Worm (Caenorhabditis elegans) whole organism, mixed stage, embryonic: ENCODE data around the gene hlh-6.

Source experiments
- M03D4.4 ChIP-seq: sonication (generic microtip); optimal IDR thresholded peaks from 2 replicates; lab custom pipeline; 2017; ENCODE audit warnings: mild to moderate bottlenecking, missing genetic modification characterization, missing compliant biosample characterization
- bed-3 ChIP-seq: fragments of 200-800 bp; sonication (Bioruptor generic); optimal IDR thresholded peaks from 3 replicates; lab custom pipeline; 2018; ENCODE audit warnings: mild to moderate bottlenecking, missing genetic modification characterization, moderate library complexity, missing compliant biosample characterization
- ceh-39 ChIP-seq: fragments of 150-350 bp; optimal IDR thresholded peaks from 2 replicates; lab custom pipeline; 2014; ENCODE audit warnings: missing biosample characterization, missing genetic modification characterization
- ceh-43 ChIP-seq: fragments of 200-800 bp; sonication (Bioruptor generic); optimal IDR thresholded peaks from 2 replicates; lab custom pipeline; 2018; ENCODE audit warnings: mild to moderate bottlenecking, missing genetic modification characterization, moderate library complexity, missing compliant biosample characterization
- ceh-83 ChIP-seq: fragments of 200-800 bp; sonication (Bioruptor generic); optimal IDR thresholded peaks from 2 replicates; lab custom pipeline; 2018; ENCODE audit warnings: mild to moderate bottlenecking, missing genetic modification characterization, missing compliant biosample characterization
- ces-1 ChIP-seq: fragments of 150-350 bp; optimal IDR thresholded peaks from 2 replicates; lab custom pipeline; 2014; ENCODE audit warnings: missing biosample characterization, missing genetic modification reagents, missing genetic modification characterization
- cnd-1 ChIP-seq: fragments of 200-800 bp; sonication (Bioruptor generic); optimal IDR thresholded peaks from 2 replicates; lab custom pipeline; 2018; ENCODE audit warnings: mild to moderate bottlenecking, missing genetic modification characterization, missing compliant biosample characterization
- drap-1 ChIP-seq: fragments of 200-800 bp; sonication (Bioruptor generic); optimal IDR thresholded peaks from 3 replicates; lab custom pipeline; 2018; ENCODE audit warnings: mild to moderate bottlenecking, missing genetic modification characterization, missing compliant biosample characterization
- elt-1 ChIP-seq: sonication (generic microtip); optimal IDR thresholded peaks from 2 replicates; lab custom pipeline; 2017; ENCODE audit warnings: missing genetic modification characterization, mild to moderate bottlenecking, missing compliant biosample characterization, antibody characterized with exemption, moderate library complexity, borderline replicate concordance; ENCODE audit not compliant: insufficient read depth
- elt-3 ChIP-seq: fragments of 150-350 bp; optimal IDR thresholded peaks from 2 replicates; lab custom pipeline; 2014; ENCODE audit warnings: missing biosample characterization, missing genetic modification characterization
- flh-1 ChIP-seq: fragments of 200-800 bp; sonication (Bioruptor generic); optimal IDR thresholded peaks from 2 replicates; lab custom pipeline; 2018; ENCODE audit warnings: mild to moderate bottlenecking, missing genetic modification characterization, moderate library complexity, missing compliant biosample characterization
- ham-2 ChIP-seq: fragments of 200-800 bp; sonication (Bioruptor generic); optimal IDR thresholded peaks from 2 replicates; lab custom pipeline; 2018; ENCODE audit warnings: mild to moderate bottlenecking, missing genetic modification characterization, missing compliant biosample characterization
- hlh-1 ChIP-seq: fragments of 150-350 bp; optimal IDR thresholded peaks from 2 replicates; lab custom pipeline; 2014; ENCODE audit warnings: missing biosample characterization, missing genetic modification reagents, missing genetic modification characterization
- lin-13 ChIP-seq: fragments of 150-350 bp; optimal IDR thresholded peaks from 2 replicates; lab custom pipeline; 2014; ENCODE audit warnings: missing biosample characterization, missing genetic modification characterization
- lin-32 ChIP-seq: fragments of 200-800 bp; sonication (Bioruptor generic); optimal IDR thresholded peaks from 2 replicates; lab custom pipeline; 2018; ENCODE audit warnings: mild to moderate bottlenecking, missing genetic modification characterization, missing compliant biosample characterization
- lsy-2 ChIP-seq: fragments of 150-350 bp; optimal IDR thresholded peaks from 2 replicates; lab custom pipeline; 2014; ENCODE audit warnings: missing biosample characterization, missing genetic modification characterization
- mab-5 ChIP-seq: fragments of 150-350 bp; optimal IDR thresholded peaks from 2 replicates; lab custom pipeline; 2014; ENCODE audit warnings: missing biosample characterization, missing genetic modification characterization
- mep-1 ChIP-seq: fragments of 150-350 bp; optimal IDR thresholded peaks from 2 replicates; lab custom pipeline; 2017; ENCODE audit warnings: missing biosample characterization, missing genetic modification reagents, missing genetic modification characterization, inconsistent platforms
- mls-2 ChIP-seq: sonication (generic microtip); optimal IDR thresholded peaks from 2 replicates; lab custom pipeline; 2016; ENCODE audit warnings: mild to moderate bottlenecking, missing genetic modification characterization, moderate library complexity, missing compliant biosample characterization
- nhr-12 ChIP-seq: fragments of 150-350 bp; optimal IDR thresholded peaks from 2 replicates; lab custom pipeline; 2014; ENCODE audit warnings: missing biosample characterization, missing genetic modification characterization
- nhr-2 ChIP-seq: fragments of 150-350 bp; optimal IDR thresholded peaks from 2 replicates; lab custom pipeline; 2014; ENCODE audit warnings: missing biosample characterization, missing genetic modification characterization
- nhr-237 ChIP-seq: fragments of 150-350 bp; optimal IDR thresholded peaks from 2 replicates; lab custom pipeline; 2014; ENCODE audit warnings: missing biosample characterization, missing genetic modification characterization
- nhr-28 ChIP-seq: fragments of 150-350 bp; optimal IDR thresholded peaks from 2 replicates; lab custom pipeline; 2014; ENCODE audit warnings: missing biosample characterization, missing genetic modification characterization
- nhr-76 ChIP-seq: sonication (generic microtip); optimal IDR thresholded peaks from 2 replicates; lab custom pipeline; 2017; ENCODE audit warnings: missing biosample characterization, missing genetic modification characterization
- pha-4 ChIP-seq: fragments of 150-350 bp; optimal IDR thresholded peaks from 2 replicates; lab custom pipeline; 2018; ENCODE audit warnings: missing biosample characterization, missing genetic modification reagents, missing genetic modification characterization
- sem-2 ChIP-seq: fragments of 200-800 bp; sonication (Bioruptor generic); optimal IDR thresholded peaks from 2 replicates; lab custom pipeline; 2018; ENCODE audit warnings: mild to moderate bottlenecking, missing genetic modification characterization, missing compliant biosample characterization
- snpc-4 ChIP-seq: fragments of 150-350 bp; optimal IDR thresholded peaks from 2 replicates; lab custom pipeline; 2014; ENCODE audit warnings: missing biosample characterization, missing genetic modification characterization
- sptf-1 ChIP-seq: sonication (generic microtip); optimal IDR thresholded peaks from 2 replicates; lab custom pipeline; 2017; ENCODE audit warnings: mild to moderate bottlenecking, missing genetic modification characterization, moderate library complexity, missing compliant biosample characterization
- unc-120 ChIP-seq: sonication (generic microtip); optimal IDR thresholded peaks from 2 replicates; lab custom pipeline; 2017; ENCODE audit warnings: missing genetic modification characterization, missing compliant biosample characterization; ENCODE audit not compliant: poor library complexity, severe bottlenecking
- unc-39 ChIP-seq: fragments of 150-350 bp; optimal IDR thresholded peaks from 2 replicates; lab custom pipeline; 2014; ENCODE audit warnings: missing biosample characterization, missing genetic modification characterization
- unc-62 ChIP-seq: fragments of 150-350 bp; optimal IDR thresholded peaks from 2 replicates; lab custom pipeline; 2014; ENCODE audit warnings: missing biosample characterization, missing genetic modification reagents, missing genetic modification characterization
- zip-8 ChIP-seq: fragments of 150-350 bp; optimal IDR thresholded peaks from 2 replicates; lab custom pipeline; 2014; ENCODE audit warnings: missing biosample characterization, missing genetic modification characterization
- ztf-11 ChIP-seq: fragments of 150-350 bp; optimal IDR thresholded peaks from 2 replicates; lab custom pipeline; 2014; ENCODE audit warnings: missing biosample characterization, missing genetic modification characterization

The hlh-6 gene

ce11 chrII:9620616-9621015 is 6.0 kb upstream of the hlh-6 start:
- TF ChIP-seq unc-62 (GFP tag; lab: Kevin White, UChicago) (peak; percentile 60), ztf-11 (tag; lab: Kevin White, UChicago) (no peak)
- TF ChIP-seq, all 35 proteins: peak for 1

- TF ChIP-seq M03D4.4 (tag; lab: Kevin White, UChicago) (no peak), elt-1 (peak; percentile 26)
Observed at ce11 chrII:9619995-9620535, 5.4 kb upstream of the hlh-6 start.

ce11 chrII:9619402-9619862 is 4.8 kb upstream of the hlh-6 start:
- TF ChIP-seq sptf-1 (tag; lab: Kevin White, UChicago) (no peak), mep-1 (tag; lab: Kevin White, UChicago) (no peak), unc-120 (tag; lab: Kevin White, UChicago) (peak; percentile 63), ceh-83 (GFP tag; lab: Kevin White, UChicago) (no peak), cnd-1 (no peak), M03D4.4 (tag; lab: Kevin White, UChicago) (no peak), elt-1 (peak; percentile 85), mab-5 (tag; lab: Kevin White, UChicago) (no peak), elt-3 (tag; lab: Kevin White, UChicago) (no peak), nhr-76 (no peak), lin-32 (no peak), bed-3 (GFP tag; lab: Kevin White, UChicago) (no peak), ham-2 (GFP tag; lab: Kevin White, UChicago) (peak; percentile 63), flh-1 (no peak), nhr-237 (tag; lab: Kevin White, UChicago) (no peak), unc-62 (GFP tag; lab: Kevin White, UChicago) (peak; percentile 84), nhr-12 (no peak), ces-1 (GFP tag; lab: Kevin White, UChicago) (no peak), unc-39 (no peak), hlh-1 (tag; lab: Kevin White, UChicago) (peak; percentile 70), drap-1 (GFP tag; lab: Kevin White, UChicago) (peak; percentile 42), zip-8 (tag; lab: Kevin White, UChicago) (no peak), sem-2 (no peak), nhr-2 (no peak), nhr-28 (tag; lab: Kevin White, UChicago) (no peak), lin-13 (tag; lab: Kevin White, UChicago) (no peak), snpc-4 (tag; lab: Kevin White, UChicago) (no peak), mls-2 (tag; lab: Kevin White, UChicago) (no peak), ceh-39 (tag; lab: Kevin White, UChicago) (no peak), pha-4 (no peak)

- TF ChIP-seq zip-8 (tag; lab: Kevin White, UChicago) (no peak), snpc-4 (tag; lab: Kevin White, UChicago) (no peak), ham-2 (GFP tag; lab: Kevin White, UChicago) (no peak), ceh-43 (GFP tag; lab: Kevin White, UChicago) (no peak), unc-120 (tag; lab: Kevin White, UChicago) (no peak), drap-1 (GFP tag; lab: Kevin White, UChicago) (no peak), ceh-39 (tag; lab: Kevin White, UChicago) (no peak), elt-3 (tag; lab: Kevin White, UChicago) (no peak), ceh-83 (GFP tag; lab: Kevin White, UChicago) (no peak), nhr-28 (tag; lab: Kevin White, UChicago) (no peak), mls-2 (tag; lab: Kevin White, UChicago) (no peak), lsy-2 (tag; lab: Kevin White, UChicago) (no peak)
Observed at ce11 chrII:9618759-9619158, 4.1 kb upstream of the hlh-6 start.

- TF ChIP-seq unc-39 (no peak), lin-13 (tag; lab: Kevin White, UChicago) (no peak), mep-1 (tag; lab: Kevin White, UChicago) (no peak), mls-2 (tag; lab: Kevin White, UChicago) (no peak), M03D4.4 (tag; lab: Kevin White, UChicago) (no peak), cnd-1 (no peak)
Observed at ce11 chrII:9617902-9618245, 3.2 kb upstream of the hlh-6 start.
